Fruit fly (Drosophila melanogaster): ENCODE results near the gene CG33688.
A peak's percentile ranks its signal among the peaks of the same experiment; 100 is the strongest.

- TF ChIP-seq toe (GFP tag; optimal IDR thresholded peaks at IDR 0.05) (peak; percentile 70), Mnt (GFP tag; optimal IDR thresholded peaks at IDR 0.05) (peak; percentile 98)
These were observed 29.7 kb downstream of the CG33688 start, which contains the start of gene Tmx3 for dm6 chr3L:16228659-16229205.

Measured in whole organism, adult.